Worm (Caenorhabditis elegans) whole organism, L1 larva: Measurements from ENCODE around the gene srt-73.
A peak's percentile ranks its signal among the peaks of the same experiment; 100 is the strongest.

Source experiments
- aly-2 ChIP-seq: fragments of 150-350 bp; optimal IDR thresholded peaks from 2 replicates; lab custom pipeline; 2014; ENCODE audit warnings: missing biosample characterization, missing genetic modification characterization
- ama-1 ChIP-seq: fragments of 150-350 bp; optimal IDR thresholded peaks from 2 replicates; lab custom pipeline; 2014
- efl-1 ChIP-seq, 4 experiments: fragments of 150-350 bp; optimal IDR thresholded peaks in 3 of 4; peaks in 1 of 4; 1 replicate in 1 of 4; 2 replicates in 3 of 4; lab custom pipeline; 2014; ENCODE audit warnings: missing biosample characterization in 2 of 4, missing genetic modification characterization in 2 of 4, missing genetic modification reagents in 2 of 4
- efl-3 ChIP-seq: fragments of 200-800 bp; sonication (Bioruptor generic); optimal IDR thresholded peaks from 2 replicates; lab custom pipeline; 2018; ENCODE audit warnings: mild to moderate bottlenecking, missing genetic modification characterization, missing compliant biosample characterization
- egl-13 ChIP-seq: sonication (generic microtip); optimal IDR thresholded peaks from 2 replicates; lab custom pipeline; 2016; ENCODE audit warnings: missing genotype, missing genetic modification reagents, missing genetic modification characterization, missing compliant biosample characterization
- egl-27 ChIP-seq, 2 experiments: fragments of 150-350 bp in 1 of 2; sonication (generic microtip); optimal IDR thresholded peaks; 3 replicates each; lab custom pipeline; 2017 to 2018; ENCODE audit warnings: missing biosample characterization in 2 of 2, missing genetic modification characterization in 2 of 2, missing genetic modification reagents in 2 of 2
- elt-2 ChIP-seq: sonication (generic microtip); optimal IDR thresholded peaks from 2 replicates; lab custom pipeline; 2016; ENCODE audit warnings: missing genetic modification characterization, mild to moderate bottlenecking, inconsistent platforms, missing compliant biosample characterization, missing genetic modification reagents
- elt-3 ChIP-seq, 6 experiments: fragments of 150-350 bp in 1 of 6; sonication (generic microtip); optimal IDR thresholded peaks; 2 replicates each; lab custom pipeline; 2017 to 2018; ENCODE audit warnings: missing biosample characterization in 6 of 6, missing genetic modification characterization in 6 of 6, inconsistent platforms in 1 of 6
- fkh-4 ChIP-seq: sonication (generic microtip); optimal IDR thresholded peaks from 2 replicates; lab custom pipeline; 2016; ENCODE audit warnings: missing compliant biosample characterization, missing genetic modification characterization, borderline replicate concordance
- hlh-17 ChIP-seq: fragments of 200-800 bp; sonication (Bioruptor generic); optimal IDR thresholded peaks from 2 replicates; lab custom pipeline; 2018; ENCODE audit warnings: missing genetic modification characterization, mild to moderate bottlenecking, missing compliant biosample characterization, moderate library complexity, borderline replicate concordance
- irx-1 ChIP-seq: sonication (generic microtip); optimal IDR thresholded peaks from 2 replicates; lab custom pipeline; 2016; ENCODE audit warnings: missing genetic modification characterization, missing compliant biosample characterization
- jun-1 ChIP-seq: fragments of 150-350 bp; optimal IDR thresholded peaks from 2 replicates; lab custom pipeline; 2014; ENCODE audit warnings: missing biosample characterization, missing genetic modification reagents, missing genetic modification characterization
- lin-13 ChIP-seq: fragments of 150-350 bp; optimal IDR thresholded peaks from 2 replicates; lab custom pipeline; 2014; ENCODE audit warnings: missing biosample characterization, missing genetic modification reagents, missing genetic modification characterization
- lin-14 ChIP-seq: fragments of 200-800 bp; sonication (Bioruptor generic); optimal IDR thresholded peaks from 2 replicates; lab custom pipeline; 2018; ENCODE audit warnings: mild to moderate bottlenecking, missing genetic modification characterization, moderate library complexity, missing compliant biosample characterization
- lin-35 ChIP-seq, 2 experiments: fragments of 150-350 bp; optimal IDR thresholded peaks; 2 replicates each; lab custom pipeline; 2014; ENCODE audit warnings: missing biosample characterization in 2 of 2, missing genetic modification characterization in 2 of 2, missing genetic modification reagents in 2 of 2
- nhr-28 ChIP-seq: fragments of 150-350 bp; optimal IDR thresholded peaks from 2 replicates; lab custom pipeline; 2014; ENCODE audit warnings: missing biosample characterization, missing genetic modification characterization
- nhr-84 ChIP-seq: sonication (generic microtip); optimal IDR thresholded peaks from 2 replicates; lab custom pipeline; 2017; ENCODE audit warnings: missing biosample characterization, missing genetic modification characterization
- nhr-85 ChIP-seq: sonication (generic microtip); peaks from one replicate; lab custom pipeline; 2016; ENCODE audit warnings: missing genetic modification characterization, inconsistent platforms, missing compliant biosample characterization
- pag-3 ChIP-seq: sonication (generic microtip); optimal IDR thresholded peaks from 2 replicates; lab custom pipeline; 2017; ENCODE audit warnings: missing genetic modification characterization, mild to moderate bottlenecking, missing compliant biosample characterization, antibody characterized with exemption, borderline replicate concordance; ENCODE audit not compliant: insufficient read depth
- skn-1 ChIP-seq: fragments of 150-350 bp; optimal IDR thresholded peaks from 2 replicates; lab custom pipeline; 2014; ENCODE audit warnings: missing biosample characterization, missing genetic modification characterization
- sox-4 ChIP-seq: sonication (generic microtip); optimal IDR thresholded peaks from 2 replicates; lab custom pipeline; 2016; ENCODE audit warnings: missing genetic modification characterization, missing compliant biosample characterization
- sptf-1 ChIP-seq: fragments of 150-350 bp; optimal IDR thresholded peaks from 2 replicates; lab custom pipeline; 2014; ENCODE audit warnings: missing biosample characterization, missing genetic modification characterization
- sup-37 ChIP-seq: fragments of 200-800 bp; sonication (Bioruptor generic); optimal IDR thresholded peaks from 2 replicates; lab custom pipeline; 2018; ENCODE audit warnings: mild to moderate bottlenecking, missing genetic modification characterization, missing compliant biosample characterization
- tlp-1 ChIP-seq: fragments of 150-350 bp; optimal IDR thresholded peaks from 2 replicates; lab custom pipeline; 2014; ENCODE audit warnings: missing biosample characterization, missing genetic modification characterization
- unc-30 ChIP-seq: sonication (generic microtip); optimal IDR thresholded peaks from 2 replicates; lab custom pipeline; 2017; ENCODE audit warnings: missing biosample characterization, missing genetic modification characterization
- unc-98 ChIP-seq: fragments of 200-800 bp; sonication (Bioruptor generic); IDR thresholded peaks from 2 replicates; pipeline ENCODE4 v1.3.6; 2022; ENCODE audit warnings: missing genetic modification characterization, missing compliant biosample characterization
- vab-15 ChIP-seq: sonication (generic microtip); optimal IDR thresholded peaks from 2 replicates; lab custom pipeline; 2017; ENCODE audit warnings: missing genotype, mild to moderate bottlenecking, missing genetic modification characterization, missing compliant biosample characterization
- xbp-1 ChIP-seq: sonication (generic microtip); optimal IDR thresholded peaks from 2 replicates; lab custom pipeline; 2016; ENCODE audit warnings: missing genetic modification characterization, missing compliant biosample characterization
- zip-4 ChIP-seq: fragments of 200-800 bp; sonication (Bioruptor generic); optimal IDR thresholded peaks from 2 replicates; lab custom pipeline; 2018; ENCODE audit warnings: mild to moderate bottlenecking, missing genetic modification characterization, moderate library complexity, missing compliant biosample characterization
- ztf-11 ChIP-seq, 2 experiments: sonication (generic microtip); optimal IDR thresholded peaks; 2 replicates each; lab custom pipeline; 2016 to 2017; ENCODE audit warnings: missing genetic modification characterization in 2 of 2, missing biosample characterization in 1 of 2, missing compliant biosample characterization in 1 of 2

srt-73 gene

ce11 chrIV:7850329-7850728 is 28.8 kb upstream of the srt-73 start:
- TF ChIP-seq aly-2 (tag; lab: Kevin White, UChicago) (no peak), efl-1 (optimal IDR thresholded peaks at IDR 0.05; lab: Kevin White, UChicago) (no peak), efl-1 (GFP tag; optimal IDR thresholded peaks at IDR 0.05 in 1 of 2; lab: Kevin White, UChicago) (peak in 1 of 2 experiments; percentile 73)

- no peak for TF ChIP-seq sox-4 (tag; lab: Kevin White, UChicago)
- no peak for TF ChIP-seq skn-1
- no peak for TF ChIP-seq lin-13 (GFP tag; lab: Kevin White, UChicago)
- TF ChIP-seq lin-35 (GFP tag; optimal IDR thresholded peaks at IDR 0.05; lab: Kevin White, UChicago) = no peak
- no peak for TF ChIP-seq sup-37 (GFP tag; lab: Kevin White, UChicago)
- TF ChIP-seq zip-4 (GFP tag; lab: Kevin White, UChicago) = no peak
- TF ChIP-seq nhr-28 (tag; lab: Kevin White, UChicago) = no peak
- no peak for TF ChIP-seq sptf-1
- TF ChIP-seq unc-98 = no peak
- no peak for TF ChIP-seq lin-14
- TF ChIP-seq ztf-11 (tag; optimal IDR thresholded peaks at IDR 0.05; lab: Kevin White, UChicago) = no peak
- TF ChIP-seq egl-27 (tag; optimal IDR thresholded peaks at IDR 0.05; lab: Kevin White, UChicago) = no peak
- no peak for TF ChIP-seq unc-30 (tag; lab: Kevin White, UChicago)
Measured at ce11 chrIV:7851291-7851690, 27.8 kb upstream of the srt-73 start.

- TF ChIP-seq egl-13 (tag; lab: Kevin White, UChicago) (no peak), elt-3 (tag; optimal IDR thresholded peaks at IDR 0.05; lab: Kevin White, UChicago) (no peak)
- TF ChIP-seq, all 84 proteins: peak for 0
Measured at ce11 chrIV:7868607-7869006, 10.5 kb upstream of the srt-73 start, which contains the start of gene flp-10. TSS of gene flp-10 (plus strand) at chrIV:7868907.

ce11 chrIV:7870451-7870850 is 8.7 kb upstream of the srt-73 start, which contains the start of gene T06C10.3:
TSS of gene T06C10.3 (plus strand) at chrIV:7870751.
- TF ChIP-seq efl-1 (optimal IDR thresholded peaks at IDR 0.05; lab: Kevin White, UChicago) (no peak), efl-1 (GFP tag; optimal IDR thresholded peaks at IDR 0.05 in 1 of 2; lab: Kevin White, UChicago) (peak in 1 of 2 experiments; percentile 71), nhr-85 (tag; lab: Kevin White, UChicago) (peak; percentile 42), efl-3 (GFP tag; lab: Kevin White, UChicago) (no peak)

ce11 chrIV:7877255-7877654 is 1.9 kb upstream of the srt-73 start:
- TF ChIP-seq skn-1 = no peak
- no peak for TF ChIP-seq xbp-1
- no peak for TF ChIP-seq vab-15 (tag; lab: Kevin White, UChicago)

ce11 chrIV:7877781-7878180 is 1.3 kb upstream of the srt-73 start, which contains the start of gene kin-26:
TSS of gene kin-26 (minus strand) at chrIV:7877881.
- TF ChIP-seq efl-1 (optimal IDR thresholded peaks at IDR 0.05; lab: Kevin White, UChicago) (no peak), efl-1 (GFP tag; optimal IDR thresholded peaks at IDR 0.05 in 1 of 2; lab: Kevin White, UChicago) (peak in 1 of 2 experiments; percentile 4), elt-3 (tag; optimal IDR thresholded peaks at IDR 0.05; lab: Kevin White, UChicago) (no peak)

- TF ChIP-seq tlp-1 (tag; lab: Kevin White, UChicago) (peak; percentile 54), xbp-1 (no peak), ama-1 (no peak), nhr-84 (no peak), jun-1 (tag; lab: Kevin White, UChicago) (no peak), unc-98 (no peak), pag-3 (tag; lab: Kevin White, UChicago) (no peak), nhr-28 (tag; lab: Kevin White, UChicago) (no peak), irx-1 (tag; lab: Kevin White, UChicago) (no peak), sox-4 (tag; lab: Kevin White, UChicago) (no peak), hlh-17 (no peak), fkh-4 (tag; lab: Kevin White, UChicago) (no peak), elt-2 (tag; lab: Kevin White, UChicago) (peak; percentile 53)
Measured at ce11 chrIV:7881166-7881565, 2.0 kb downstream of the srt-73 start.
